Worm (Caenorhabditis elegans): ENCODE measurements around the gene Y48G9A.9.

- TF ChIP-seq ttx-3 (tag; optimal IDR thresholded peaks at IDR 0.05), result no peak
- TF ChIP-seq sox-4 (tag; optimal IDR thresholded peaks at IDR 0.05), result no peak
- no peak for TF ChIP-seq pha-4 (tag; optimal IDR thresholded peaks at IDR 0.05)
These were observed 45.0 kb downstream of the Y48G9A.9 start for ce11 chrIII:2137490-2137889.
